Worm (Caenorhabditis elegans): ENCODE results near the gene mpz-4.
A peak's percentile ranks its signal among the peaks of the same experiment; 100 is the strongest.

Gene mpz-4

DNA sequence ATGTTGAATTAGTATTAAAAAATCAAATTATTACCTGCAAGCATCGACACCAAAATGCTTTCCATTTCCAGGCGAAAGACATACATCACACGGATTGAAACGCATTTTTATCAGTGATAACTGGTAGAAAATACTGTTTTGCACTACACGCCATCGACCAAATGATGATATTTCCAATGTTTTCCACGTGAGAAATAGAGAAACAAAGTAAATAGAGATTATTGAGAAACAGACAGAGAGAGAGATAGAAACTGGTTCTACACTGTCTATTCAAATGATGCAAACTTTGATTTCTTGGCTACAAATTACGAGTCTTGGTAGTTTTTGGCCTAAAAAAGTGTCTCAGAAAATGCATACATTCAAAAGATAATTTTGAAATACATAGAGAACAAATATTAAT is 38.8 kb downstream of the mpz-4 start, which contains the start of gene nhr-104:
nhr-104 (minus strand) TSS at position 361 of the 400 bp plus-strand sequence.
- TF ChIP-seq ceh-36 (tag; optimal IDR thresholded peaks at IDR 0.05) (no peak), pes-1 (GFP tag; IDR thresholded peaks at IDR 0.05) (no peak), tra-4 (tag; optimal IDR thresholded peaks at IDR 0.05) (no peak), hmbx-1 (tag; optimal IDR thresholded peaks at IDR 0.05) (no peak)

DNA sequence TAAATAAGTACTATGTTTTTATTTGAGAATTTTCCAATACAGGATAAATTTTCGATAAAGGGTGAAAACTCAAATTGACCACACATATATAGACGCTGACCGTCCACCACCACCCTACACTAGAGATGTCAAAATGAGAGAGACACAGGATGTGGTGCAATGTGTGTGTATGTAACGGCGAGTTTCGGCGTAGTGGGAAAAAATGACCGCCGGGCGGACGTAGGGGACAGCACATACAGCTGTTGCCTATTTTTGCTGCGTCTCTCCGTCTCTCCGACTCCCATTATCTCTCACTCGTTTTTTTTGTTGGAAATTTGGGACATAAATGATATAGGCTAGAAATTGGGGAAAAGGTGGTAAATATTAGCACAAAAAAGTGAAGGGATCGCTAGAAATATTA is 46.0 kb downstream of the mpz-4 start:
- no peak for TF ChIP-seq tra-4 (tag; optimal IDR thresholded peaks at IDR 0.05)
- TF ChIP-seq hmg-4 (GFP tag; optimal IDR thresholded peaks at IDR 0.05), result peak; percentile 55
- no peak for TF ChIP-seq tbx-11 (GFP tag; IDR thresholded peaks at IDR 0.05)
- TF ChIP-seq F13C5.2 (tag; optimal IDR thresholded peaks at IDR 0.05), result peak; percentile 18
- TF ChIP-seq scrt-1 (GFP tag; IDR thresholded peaks at IDR 0.05), result no peak
- no peak for TF ChIP-seq flt-1 (GFP tag; IDR thresholded peaks at IDR 0.05)
- TF ChIP-seq pes-1 (GFP tag; IDR thresholded peaks at IDR 0.05), result no peak

DNA sequence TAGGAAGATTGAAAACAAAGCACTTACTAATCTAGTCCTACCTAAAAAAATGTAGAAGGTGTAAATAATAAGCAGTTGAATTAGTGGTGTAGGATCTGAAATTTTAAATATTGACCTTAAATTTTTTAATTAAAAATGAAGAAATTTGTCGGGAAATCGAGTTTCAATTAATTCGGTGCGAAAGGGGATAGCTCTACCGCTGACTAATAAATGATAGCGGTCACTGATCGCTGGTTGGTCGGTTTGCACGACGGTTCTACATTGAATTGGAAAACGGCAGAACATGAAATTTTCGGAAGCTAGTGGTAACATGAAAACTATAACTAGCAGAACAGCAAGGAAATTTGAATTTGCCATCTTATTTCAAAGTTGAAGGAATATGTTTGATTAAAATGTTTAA is 47.0 kb downstream of the mpz-4 start, which contains the start of gene set-15:
set-15 (minus strand) TSS at position 101 of the 400 bp plus-strand sequence.
- no peak for TF ChIP-seq flt-1 (GFP tag; IDR thresholded peaks at IDR 0.05)
- no peak for TF ChIP-seq B0310.2 (tag; optimal IDR thresholded peaks at IDR 0.05)
- TF ChIP-seq pes-1 (GFP tag; IDR thresholded peaks at IDR 0.05), result no peak
- no peak for TF ChIP-seq ceh-13 (GFP tag; optimal IDR thresholded peaks at IDR 0.05)
- TF ChIP-seq aly-1 (tag; optimal IDR thresholded peaks at IDR 0.05), result no peak
- TF ChIP-seq ama-1 (optimal IDR thresholded peaks at IDR 0.05), result no peak
- TF ChIP-seq F13C5.2 (tag; optimal IDR thresholded peaks at IDR 0.05), result no peak
- TF ChIP-seq hmbx-1 (tag; optimal IDR thresholded peaks at IDR 0.05), result no peak
- no peak for TF ChIP-seq scrt-1 (GFP tag; IDR thresholded peaks at IDR 0.05)
- TF ChIP-seq sea-1 (GFP tag; conservative IDR thresholded peaks at IDR 0.05), result no peak

DNA sequence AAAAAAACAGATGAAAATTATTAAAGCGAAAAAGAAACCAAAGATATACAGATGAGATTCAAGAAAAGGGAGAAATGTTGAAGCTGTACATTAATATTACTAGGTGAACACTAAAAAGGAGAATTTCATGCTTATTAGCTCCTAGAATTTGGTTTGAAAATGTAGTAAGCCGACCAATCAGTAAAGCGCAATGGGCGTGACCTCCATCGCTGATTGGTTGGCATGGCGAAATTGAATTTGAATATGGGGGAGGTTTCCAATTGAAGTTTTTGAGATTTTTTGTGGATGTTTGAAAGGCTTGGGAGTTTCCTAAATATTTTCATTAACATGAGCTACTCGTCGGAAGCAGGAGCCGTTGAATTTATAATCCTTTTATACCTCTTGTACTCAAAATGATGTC is 50.6 kb downstream of the mpz-4 start:
- TF ChIP-seq scrt-1 (GFP tag; IDR thresholded peaks at IDR 0.05), result no peak
- no peak for TF ChIP-seq aly-1 (tag; optimal IDR thresholded peaks at IDR 0.05)
- TF ChIP-seq tbx-11 (GFP tag; IDR thresholded peaks at IDR 0.05), result no peak
- TF ChIP-seq pes-1 (GFP tag; IDR thresholded peaks at IDR 0.05), result no peak
- no peak for TF ChIP-seq flt-1 (GFP tag; IDR thresholded peaks at IDR 0.05)
- TF ChIP-seq ceh-36 (tag; optimal IDR thresholded peaks at IDR 0.05), result no peak
- no peak for TF ChIP-seq tra-4 (tag; optimal IDR thresholded peaks at IDR 0.05)
- TF ChIP-seq ceh-13 (GFP tag; optimal IDR thresholded peaks at IDR 0.05), result no peak
- no peak for TF ChIP-seq hnd-1 (tag; optimal IDR thresholded peaks at IDR 0.05)
- TF ChIP-seq ama-1 (optimal IDR thresholded peaks at IDR 0.05), result no peak
- no peak for TF ChIP-seq hmbx-1 (tag; optimal IDR thresholded peaks at IDR 0.05)
- TF ChIP-seq tbx-37 (GFP tag; conservative IDR thresholded peaks at IDR 0.05), result no peak
- TF ChIP-seq ets-7 (tag; optimal IDR thresholded peaks at IDR 0.05), result no peak
- no peak for TF ChIP-seq B0310.2 (tag; optimal IDR thresholded peaks at IDR 0.05)

DNA sequence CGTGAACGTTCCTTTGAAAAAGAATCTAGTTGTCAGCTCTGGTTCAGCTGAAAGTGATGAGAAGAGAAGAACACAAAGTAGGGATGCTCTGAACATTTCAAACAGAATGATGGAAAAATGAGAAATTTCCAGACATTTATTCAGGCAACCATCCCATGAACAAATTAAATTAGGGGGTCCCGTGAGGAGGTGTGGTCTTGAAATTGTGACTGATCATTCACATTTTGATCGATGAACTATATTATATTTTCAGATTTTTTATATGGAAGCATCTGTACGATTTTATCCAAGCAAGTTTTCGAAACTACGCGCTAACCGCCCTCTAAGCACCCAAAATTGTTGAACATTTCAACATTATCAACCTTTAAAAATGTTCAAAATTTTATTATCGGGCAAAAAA is 51.1 kb downstream of the mpz-4 start, which contains the start of gene R11E3.19:
R11E3.19 (minus strand) TSS at position 101 of the 400 bp plus-strand sequence.
- no peak for TF ChIP-seq tbx-37 (GFP tag; conservative IDR thresholded peaks at IDR 0.05)
- no peak for TF ChIP-seq sea-1 (GFP tag; conservative IDR thresholded peaks at IDR 0.05)
- no peak for TF ChIP-seq pes-1 (GFP tag; IDR thresholded peaks at IDR 0.05)
- TF ChIP-seq ama-1 (optimal IDR thresholded peaks at IDR 0.05), result no peak
- TF ChIP-seq tbx-11 (GFP tag; IDR thresholded peaks at IDR 0.05), result no peak

Measured in whole organism, early embryonic.